Worm (Caenorhabditis elegans) whole organism, late embryonic: ENCODE results near the gene srh-15.

ENCODE experiments used
- ahr-1 ChIP-seq: sonication (generic microtip); optimal IDR thresholded peaks from 2 replicates; lab custom pipeline; 2016; ENCODE audit warnings: missing genetic modification characterization, missing compliant biosample characterization
- ceh-18 ChIP-seq: sonication (generic microtip); optimal IDR thresholded peaks from 2 replicates; lab custom pipeline; 2016; ENCODE audit warnings: missing genetic modification characterization, missing compliant biosample characterization
- ceh-19 ChIP-seq: fragments of 200-800 bp; sonication (Bioruptor generic); optimal IDR thresholded peaks from 2 replicates; lab custom pipeline; 2018; ENCODE audit warnings: mild to moderate bottlenecking, missing genetic modification characterization, missing compliant biosample characterization
- ceh-45 ChIP-seq: fragments of 200-800 bp; sonication (Bioruptor generic); IDR thresholded peaks from 2 replicates; pipeline ENCODE4 v1.3.6; 2022; ENCODE audit warnings: missing genetic modification reagents, missing genetic modification characterization, missing compliant biosample characterization
- fkh-10 ChIP-seq: fragments of 150-350 bp; optimal IDR thresholded peaks from 2 replicates; lab custom pipeline; 2014; ENCODE audit warnings: missing biosample characterization, missing genetic modification reagents, missing genetic modification characterization
- fkh-6 ChIP-seq: sonication (generic microtip); optimal IDR thresholded peaks from 2 replicates; lab custom pipeline; 2016; ENCODE audit warnings: missing genetic modification characterization, missing compliant biosample characterization
- hlh-15 ChIP-seq: sonication (generic microtip); optimal IDR thresholded peaks from 2 replicates; lab custom pipeline; 2016; ENCODE audit warnings: missing genetic modification characterization, missing compliant biosample characterization
- nhr-11 ChIP-seq: fragments of 150-350 bp; optimal IDR thresholded peaks from 2 replicates; lab custom pipeline; 2014; ENCODE audit warnings: missing biosample characterization, missing genetic modification characterization
- pha-4 ChIP-seq: fragments of 150-350 bp; optimal IDR thresholded peaks from 2 replicates; lab custom pipeline; 2018; ENCODE audit warnings: missing biosample characterization, missing genetic modification reagents, missing genetic modification characterization
- pqm-1 ChIP-seq: sonication (generic microtip); optimal IDR thresholded peaks from 2 replicates; lab custom pipeline; 2016; ENCODE audit warnings: missing genetic modification characterization, missing compliant biosample characterization
- rnt-1 ChIP-seq: sonication (generic microtip); optimal IDR thresholded peaks from 2 replicates; lab custom pipeline; 2016; ENCODE audit warnings: missing genetic modification characterization, missing compliant biosample characterization
- sox-4 ChIP-seq: sonication (generic microtip); optimal IDR thresholded peaks from 2 replicates; lab custom pipeline; 2017; ENCODE audit warnings: mild to moderate bottlenecking, missing genetic modification characterization, inconsistent platforms, missing compliant biosample characterization
- unc-86 ChIP-seq: sonication (generic microtip); optimal IDR thresholded peaks from 2 replicates; lab custom pipeline; 2016; ENCODE audit warnings: missing genetic modification characterization, missing compliant biosample characterization
- zip-5 ChIP-seq: sonication (generic microtip); optimal IDR thresholded peaks from 2 replicates; lab custom pipeline; 2016; ENCODE audit warnings: missing genetic modification characterization, missing compliant biosample characterization

- TF ChIP-seq pha-4 (tag; lab: Kevin White, UChicago) (no peak), hlh-15 (no peak), rnt-1 (tag; lab: Kevin White, UChicago) (no peak), pqm-1 (tag; lab: Kevin White, UChicago) (no peak), ceh-45 (GFP tag; lab: Robert Waterston, UW) (no peak), zip-5 (tag; lab: Kevin White, UChicago) (no peak), fkh-10 (GFP tag; lab: Kevin White, UChicago) (no peak), nhr-11 (tag; lab: Kevin White, UChicago) (no peak), unc-86 (tag; lab: Kevin White, UChicago) (no peak), ahr-1 (tag; lab: Kevin White, UChicago) (no peak), ceh-18 (tag; lab: Kevin White, UChicago) (no peak), ceh-19 (GFP tag; lab: Kevin White, UChicago) (no peak), sox-4 (tag; lab: Kevin White, UChicago) (no peak), fkh-6 (tag; lab: Kevin White, UChicago) (no peak)
Observed at ce11 chrV:13327463-13327862, 6.7 kb downstream of the srh-15 start, which contains the start of gene str-37.
